Worm (Caenorhabditis elegans) whole organism, L4/young adult: ENCODE results near the gene C35B1.4.

Experiments used
- W03F9.2 ChIP-seq: fragments of 150-350 bp; optimal IDR thresholded peaks from 2 replicates; lab custom pipeline; 2014; ENCODE audit warnings: missing biosample characterization, missing genetic modification characterization
- dao-5 ChIP-seq: sonication (generic microtip); optimal IDR thresholded peaks from 2 replicates; lab custom pipeline; 2016; ENCODE audit warnings: missing genotype, missing genetic modification characterization, moderate library complexity, missing compliant biosample characterization
- him-1 ChIP-seq: sonication (generic microtip); optimal IDR thresholded peaks from 2 replicates; lab custom pipeline; 2016; ENCODE audit warnings: missing genotype, missing genetic modification reagents, missing genetic modification characterization, missing compliant biosample characterization

DNA sequence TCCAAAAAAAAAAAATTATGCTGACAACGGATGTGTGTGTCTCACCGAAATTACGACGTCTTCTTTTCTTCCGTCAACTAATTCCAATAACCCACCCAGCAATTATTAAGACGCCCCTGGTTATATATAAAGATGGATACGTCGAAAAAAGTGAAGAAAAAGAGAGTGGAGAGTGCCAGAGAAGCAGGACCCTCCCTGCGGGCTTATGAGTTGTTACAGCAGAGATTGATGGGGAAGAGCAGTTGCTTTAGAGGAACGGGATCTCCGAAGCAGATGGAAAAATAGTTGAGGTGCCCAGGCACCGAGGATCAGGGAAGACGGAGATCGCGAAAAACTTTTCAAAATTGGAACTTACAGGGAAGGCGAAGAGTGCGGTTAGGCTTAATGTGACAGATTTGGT lies 24.3 kb upstream of the C35B1.4 start:
- TF ChIP-seq him-1 (tag; lab: Kevin White, UChicago) (no peak), dao-5 (no peak), W03F9.2 (tag; lab: Kevin White, UChicago) (no peak)
